Fruit fly (Drosophila melanogaster) whole organism, prepupa: ENCODE data around the gene CG6345.

ENCODE experiments used
- CG16779 ChIP-seq: fragments of 200-800 bp; sonication (Bioruptor generic); optimal IDR thresholded peaks from 3 replicates; lab custom pipeline; 2017; ENCODE audit warnings: missing biosample characterization, mild to moderate bottlenecking, missing genetic modification characterization
- CG3032 ChIP-seq: fragments of 200-800 bp; optimal IDR thresholded peaks from 2 replicates; lab custom pipeline; 2019; ENCODE audit warnings: missing biosample characterization, mild to moderate bottlenecking, missing genetic modification characterization, moderate library complexity
- CG9139 ChIP-seq: fragments of 200-800 bp; sonication (Bioruptor generic); optimal IDR thresholded peaks from 3 replicates; lab custom pipeline; 2017; ENCODE audit warnings: missing biosample characterization, mild to moderate bottlenecking, missing genetic modification characterization
- fd59A ChIP-seq: fragments of 200-800 bp; sonication (Bioruptor generic); optimal IDR thresholded peaks from 2 replicates; lab custom pipeline; 2017; ENCODE audit warnings: missing biosample characterization, mild to moderate bottlenecking, missing genetic modification characterization, missing genetic modification reagents
- fd85E ChIP-seq: fragments of 200-800 bp; sonication (Bioruptor generic); optimal IDR thresholded peaks from 3 replicates; lab custom pipeline; 2016; ENCODE audit warnings: missing biosample characterization, missing genetic modification characterization
- net ChIP-seq: fragments of 200-800 bp; sonication (Bioruptor generic); optimal IDR thresholded peaks from 3 replicates; lab custom pipeline; 2016; ENCODE audit warnings: missing biosample characterization, missing genetic modification characterization
- spab ChIP-seq: fragments of 200-800 bp; sonication (Bioruptor generic); optimal IDR thresholded peaks from 2 replicates; lab custom pipeline; 2017; ENCODE audit warnings: missing biosample characterization, mild to moderate bottlenecking, missing genetic modification characterization, missing genetic modification reagents

- TF ChIP-seq fd59A (GFP tag; lab: Kevin White, UChicago) (no peak), CG3032 (no peak), fd85E (GFP tag; lab: Kevin White, UChicago) (no peak), net (GFP tag; lab: Kevin White, UChicago) (peak; percentile 31), CG16779 (tag; lab: Kevin White, UChicago) (peak; percentile 19), spab (peak; percentile 13), CG9139 (GFP tag; lab: Kevin White, UChicago) (peak; percentile 8)
These were observed 24.9 kb downstream of the CG6345 start for dm6 chr3R:10390914-10391377.
